Fruit fly (Drosophila melanogaster): ENCODE results near the gene Art6.
A peak's percentile ranks its signal among the peaks of the same experiment; 100 is the strongest.

Gene Art6

DNA sequence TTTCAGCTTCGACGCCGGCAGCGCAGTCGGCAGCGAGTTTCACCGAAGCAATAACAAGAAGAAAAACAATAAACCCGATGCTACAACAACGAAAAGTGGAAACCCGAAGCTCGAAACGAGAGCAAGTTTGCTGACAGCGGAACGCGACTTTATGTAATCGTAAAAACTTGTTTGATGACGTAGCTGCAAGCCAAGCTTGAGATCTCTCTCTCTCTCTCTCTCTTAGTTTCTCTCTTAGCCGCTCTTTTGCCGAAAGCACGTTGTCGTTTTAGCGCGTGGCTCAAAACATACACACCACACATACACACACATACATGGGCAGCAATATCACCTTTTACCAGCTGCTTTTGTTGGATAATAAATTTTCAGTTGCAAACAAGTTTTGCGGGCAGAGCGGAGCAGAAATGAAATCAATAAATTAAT is 30.5 kb upstream of the Art6 start:
- TF ChIP-seq fkh (GFP tag; optimal IDR thresholded peaks at IDR 0.05) (peak; percentile 50), eg (GFP tag; IDR thresholded peaks at IDR 0.05) (peak; percentile 64; the same call in 1 of the 3 replicates), ss (GFP tag; optimal IDR thresholded peaks at IDR 0.05) (peak in 1 of 2 experiments; percentile 41), CG3919 (GFP tag; optimal IDR thresholded peaks at IDR 0.05) (no peak), vri (GFP tag; optimal IDR thresholded peaks at IDR 0.05) (peak; percentile 95), fd85E (GFP tag; optimal IDR thresholded peaks at IDR 0.05) (no peak), Smox (GFP tag; optimal IDR thresholded peaks at IDR 0.05) (no peak), pdm3 (GFP tag; optimal IDR thresholded peaks at IDR 0.05) (no peak), CG31627 (GFP tag; optimal IDR thresholded peaks at IDR 0.05) (no peak), spab (GFP tag; optimal IDR thresholded peaks at IDR 0.05) (no peak), Met (GFP tag; optimal IDR thresholded peaks at IDR 0.05) (peak; percentile 19), CG8632 (GFP tag; optimal IDR thresholded peaks at IDR 0.05) (no peak), fd59A (GFP tag; optimal IDR thresholded peaks at IDR 0.05) (no peak), CG15336 (GFP tag; IDR thresholded peaks at IDR 0.05) (peak; percentile 13; the same call in 1 of the 2 replicates), Eip75B (GFP tag; optimal IDR thresholded peaks at IDR 0.05) (peak; percentile 8), dac (GFP tag; optimal IDR thresholded peaks at IDR 0.05) (no peak), Ets21C (GFP tag; optimal IDR thresholded peaks at IDR 0.05) (no peak), dsx (GFP tag; optimal IDR thresholded peaks at IDR 0.05; ENCODE audit: poor library complexity, severe bottlenecking) (peak; percentile 39), CG10669 (GFP tag; optimal IDR thresholded peaks at IDR 0.05) (no peak), achi (GFP tag; optimal IDR thresholded peaks at IDR 0.05) (no peak), CG8119 (GFP tag; IDR thresholded peaks at IDR 0.05) (peak; percentile 37; the same call in 1 of the 3 replicates), CG34406 (GFP tag; optimal IDR thresholded peaks at IDR 0.05) (no peak), cyc (GFP tag; optimal IDR thresholded peaks at IDR 0.05) (no peak), CG6276 (GFP tag; optimal IDR thresholded peaks at IDR 0.05) (peak; percentile 63), Gug (GFP tag; IDR thresholded peaks at IDR 0.05) (no peak), CG6163 (GFP tag; IDR thresholded peaks at IDR 0.05) (peak; percentile 8; the same call in 1 of the 3 replicates), Hr4 (GFP tag; optimal IDR thresholded peaks at IDR 0.05) (no peak), Eip78C (GFP tag) (peak; percentile 69), net (GFP tag; optimal IDR thresholded peaks at IDR 0.05) (peak; percentile 24), CG6808 (GFP tag; optimal IDR thresholded peaks at IDR 0.05) (no peak), Hr38 (GFP tag; optimal IDR thresholded peaks at IDR 0.05) (no peak), CG6854 (GFP tag; optimal IDR thresholded peaks at IDR 0.05) (peak; percentile 48), CG8319 (GFP tag; optimal IDR thresholded peaks at IDR 0.05) (no peak), salr (GFP tag; optimal IDR thresholded peaks at IDR 0.05) (no peak), Blimp-1 (GFP tag; optimal IDR thresholded peaks at IDR 0.05) (no peak), acj6 (GFP tag; optimal IDR thresholded peaks at IDR 0.05) (no peak), Ets96B (tag; optimal IDR thresholded peaks at IDR 0.05) (no peak), Sox102F (GFP tag; optimal IDR thresholded peaks at IDR 0.05) (no peak)

- TF ChIP-seq CG9139 (GFP tag; optimal IDR thresholded peaks at IDR 0.05) (no peak), ss (GFP tag; optimal IDR thresholded peaks at IDR 0.05) (no peak), svp (GFP tag) (no peak), CG16779 (tag; optimal IDR thresholded peaks at IDR 0.05) (no peak), CG8119 (GFP tag; IDR thresholded peaks at IDR 0.05) (no peak; the same call in 2 of the 3 replicates), CG6854 (GFP tag; optimal IDR thresholded peaks at IDR 0.05) (peak; percentile 82), Blimp-1 (GFP tag; optimal IDR thresholded peaks at IDR 0.05) (peak; percentile 23), spab (GFP tag; optimal IDR thresholded peaks at IDR 0.05) (no peak), Hr38 (GFP tag; optimal IDR thresholded peaks at IDR 0.05) (peak; percentile 13), salr (GFP tag; optimal IDR thresholded peaks at IDR 0.05) (no peak), fkh (GFP tag; optimal IDR thresholded peaks at IDR 0.05) (no peak), CG10631 (GFP tag; optimal IDR thresholded peaks at IDR 0.05) (no peak), dac (GFP tag; optimal IDR thresholded peaks at IDR 0.05) (no peak), achi (GFP tag; optimal IDR thresholded peaks at IDR 0.05) (no peak), fd85E (GFP tag; optimal IDR thresholded peaks at IDR 0.05) (no peak), Gug (GFP tag; IDR thresholded peaks at IDR 0.05) (no peak), CG31627 (GFP tag; optimal IDR thresholded peaks at IDR 0.05) (no peak), esn (GFP tag; optimal IDR thresholded peaks at IDR 0.05) (no peak), cyc (GFP tag; optimal IDR thresholded peaks at IDR 0.05) (no peak), CG11762 (GFP tag; optimal IDR thresholded peaks at IDR 0.05; ENCODE audit: insufficient read depth) (no peak), OdsH (GFP tag; optimal IDR thresholded peaks at IDR 0.05) (no peak), Eip93F (GFP tag; optimal IDR thresholded peaks at IDR 0.05) (no peak), CG7368 (GFP tag; optimal IDR thresholded peaks at IDR 0.05) (no peak), Sox15 (GFP tag; optimal IDR thresholded peaks at IDR 0.05) (no peak), Eip78C (GFP tag) (no peak), CG4318 (GFP tag; optimal IDR thresholded peaks at IDR 0.05) (no peak), CG10669 (GFP tag; optimal IDR thresholded peaks at IDR 0.05) (no peak), Sox102F (GFP tag; optimal IDR thresholded peaks at IDR 0.05) (no peak)
Measured at dm6 chr3R:13974741-13975245, 29.2 kb upstream of the Art6 start.

Data from whole organism, prepupa.